Fruit fly (Drosophila melanogaster): ENCODE data around the gene CG18178.

- TF ChIP-seq CG12942 (GFP tag; optimal IDR thresholded peaks at IDR 0.05), result no peak
- TF ChIP-seq CG12299 (tag; optimal IDR thresholded peaks at IDR 0.05), result no peak
- no peak for TF ChIP-seq CG3995 (GFP tag; optimal IDR thresholded peaks at IDR 0.05)
- TF ChIP-seq Dp (GFP tag; optimal IDR thresholded peaks at IDR 0.05), result no peak
- TF ChIP-seq knrl (GFP tag; IDR thresholded peaks at IDR 0.05; ENCODE audit: partially characterized antibody), result no peak
- TF ChIP-seq CG3163 (GFP tag; optimal IDR thresholded peaks at IDR 0.05), result no peak
- no peak for TF ChIP-seq caup (GFP tag; optimal IDR thresholded peaks at IDR 0.05; ENCODE audit: severe bottlenecking)
- no peak for TF ChIP-seq CG8388 (GFP tag; optimal IDR thresholded peaks at IDR 0.05)
- no peak for TF ChIP-seq Atf6 (GFP tag; IDR thresholded peaks at IDR 0.05)
- TF ChIP-seq Sin3A (optimal IDR thresholded peaks at IDR 0.05), result no peak
- no peak for TF ChIP-seq CG13624 (GFP tag; optimal IDR thresholded peaks at IDR 0.05)
- TF ChIP-seq crol (GFP tag; IDR thresholded peaks at IDR 0.05), result no peak
- TF ChIP-seq zfh1 (GFP tag; IDR thresholded peaks at IDR 0.05), result no peak
- no peak for TF ChIP-seq CG17802 (tag; optimal IDR thresholded peaks at IDR 0.05)
These were observed 34.1 kb downstream of the CG18178 start, which contains the start of gene CG16719 for dm6 chr3L:9684871-9685270.

All from whole organism, embryonic.